Worm (Caenorhabditis elegans): ENCODE data around the gene T15B7.15.
A peak's percentile ranks its signal among the peaks of the same experiment; 100 is the strongest.

T15B7.15 gene

ce11 chrV:6806340-6806739 is 32.1 kb downstream of the T15B7.15 start, which contains the start of gene dmsr-12:
dmsr-12 (minus strand) TSS chrV:6806440.
- TF ChIP-seq lsy-2 (tag; optimal IDR thresholded peaks at IDR 0.05) (no peak), alr-1 (tag; optimal IDR thresholded peaks at IDR 0.05; ENCODE audit: borderline replicate concordance) (no peak), mep-1 (tag; optimal IDR thresholded peaks at IDR 0.05) (no peak), sptf-1 (tag; optimal IDR thresholded peaks at IDR 0.05) (no peak), nhr-85 (tag) (no peak), swsn-7 (tag; optimal IDR thresholded peaks at IDR 0.05) (no peak), dpl-1 (GFP tag; optimal IDR thresholded peaks at IDR 0.05) (no peak), Y116A8C.19 (tag; optimal IDR thresholded peaks at IDR 0.05; ENCODE audit: borderline replicate concordance) (no peak), dsc-1 (tag; optimal IDR thresholded peaks at IDR 0.05) (no peak), fos-1 (tag; optimal IDR thresholded peaks at IDR 0.05) (no peak)

DNA sequence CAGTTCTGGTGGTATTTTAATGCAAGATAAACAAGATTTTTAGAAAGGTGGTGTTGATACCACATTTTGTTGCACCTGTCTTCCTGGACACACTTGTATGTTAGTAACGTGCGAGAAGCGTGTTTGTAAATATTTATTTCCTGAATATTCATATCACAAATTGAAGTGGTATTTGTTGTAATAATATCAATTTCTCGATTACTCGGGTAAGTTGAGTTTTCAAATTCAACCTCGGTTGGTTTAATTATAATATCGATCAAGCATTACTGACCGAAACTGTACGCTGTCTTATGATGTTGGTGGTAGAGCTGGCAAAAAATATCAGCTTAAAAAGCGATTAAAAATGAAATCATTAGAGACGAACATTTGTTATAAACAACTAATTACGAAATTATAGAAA is 34.5 kb downstream of the T15B7.15 start, which contains the start of gene dmsr-11:
Gene dmsr-11 (minus strand): TSS at position 101 of the 400 bp plus-strand sequence.
- TF ChIP-seq F16B12.6 (tag; optimal IDR thresholded peaks at IDR 0.05) (no peak), lsy-2 (tag; optimal IDR thresholded peaks at IDR 0.05) (no peak), efl-3 (GFP tag; optimal IDR thresholded peaks at IDR 0.05) (no peak), nhr-90 (tag; optimal IDR thresholded peaks at IDR 0.05; ENCODE audit: poor library complexity) (no peak), elt-2 (tag; optimal IDR thresholded peaks at IDR 0.05) (no peak), alr-1 (tag; optimal IDR thresholded peaks at IDR 0.05; ENCODE audit: borderline replicate concordance) (no peak), isw-1 (GFP tag; IDR thresholded peaks at IDR 0.05) (no peak), sup-37 (GFP tag; optimal IDR thresholded peaks at IDR 0.05) (no peak), elt-3 (tag; optimal IDR thresholded peaks at IDR 0.05) (no peak), snu-23 (GFP tag; optimal IDR thresholded peaks at IDR 0.05) (no peak), swsn-7 (tag; optimal IDR thresholded peaks at IDR 0.05) (no peak)

- TF ChIP-seq snu-23 (GFP tag; optimal IDR thresholded peaks at IDR 0.05) (no peak), efl-1 (optimal IDR thresholded peaks at IDR 0.05) (no peak), efl-1 (GFP tag; optimal IDR thresholded peaks at IDR 0.05 in 1 of 2) (peak in 1 of 2 experiments; percentile 71)
Measured at ce11 chrV:6801850-6802249, 36.6 kb downstream of the T15B7.15 start, which contains the start of gene dmsr-10. dmsr-10 (minus strand) TSS chrV:6801950.

ce11 chrV:6799564-6799963 is 38.9 kb downstream of the T15B7.15 start, which contains the start of gene dmsr-9:
dmsr-9 (minus strand) TSS chrV:6799664.
- TF ChIP-seq ets-5 (GFP tag; IDR thresholded peaks at IDR 0.05) (no peak), fkh-8 (tag; optimal IDR thresholded peaks at IDR 0.05) (peak; percentile 30), mep-1 (tag; optimal IDR thresholded peaks at IDR 0.05) (no peak)

DNA sequence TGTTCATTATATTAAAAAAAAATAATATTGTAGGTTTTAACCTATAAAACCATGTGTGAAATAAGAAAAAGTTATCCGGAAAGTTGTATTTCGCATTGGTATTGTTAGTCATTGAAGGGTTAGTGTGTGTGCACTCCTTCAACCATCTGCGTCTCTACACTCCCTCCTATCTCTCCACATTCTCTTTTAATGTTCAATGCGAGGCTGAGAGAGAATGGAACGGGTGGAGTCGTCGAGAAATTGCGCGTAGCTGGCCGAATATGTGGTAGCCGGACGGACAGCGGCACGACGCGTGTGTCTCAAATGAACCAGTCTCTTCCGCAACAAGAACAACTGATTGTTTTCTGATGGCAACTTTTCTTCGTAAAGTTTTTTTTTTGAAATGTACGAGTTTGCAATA is 41.6 kb downstream of the T15B7.15 start:
- TF ChIP-seq pqm-1 (tag; optimal IDR thresholded peaks at IDR 0.05) (no peak), ceh-88 (GFP tag; IDR thresholded peaks at IDR 0.05) (no peak), unc-130 (tag; optimal IDR thresholded peaks at IDR 0.05) (no peak), ceh-63 (GFP tag; optimal IDR thresholded peaks at IDR 0.05) (no peak), C04F5.9 (tag; optimal IDR thresholded peaks at IDR 0.05) (no peak), nhr-90 (tag; optimal IDR thresholded peaks at IDR 0.05; ENCODE audit: poor library complexity) (no peak), zip-4 (GFP tag; optimal IDR thresholded peaks at IDR 0.05) (no peak), snu-23 (GFP tag; optimal IDR thresholded peaks at IDR 0.05) (peak; percentile 55), hlh-17 (GFP tag; optimal IDR thresholded peaks at IDR 0.05; ENCODE audit: borderline replicate concordance) (no peak), nhr-20 (tag; optimal IDR thresholded peaks at IDR 0.05) (peak; percentile 22), unc-98 (GFP tag; IDR thresholded peaks at IDR 0.05) (no peak), alr-1 (tag; optimal IDR thresholded peaks at IDR 0.05; ENCODE audit: borderline replicate concordance) (no peak), nhr-84 (tag; optimal IDR thresholded peaks at IDR 0.05) (no peak), ztf-4 (tag; optimal IDR thresholded peaks at IDR 0.05) (no peak), zag-1 (tag; optimal IDR thresholded peaks at IDR 0.05) (no peak), C16A3.4 (tag; optimal IDR thresholded peaks at IDR 0.05) (no peak), mdl-1 (tag; optimal IDR thresholded peaks at IDR 0.05) (peak in 1 of 2 experiments; percentile 18), efl-3 (GFP tag; optimal IDR thresholded peaks at IDR 0.05) (no peak), lin-13 (GFP tag; optimal IDR thresholded peaks at IDR 0.05) (no peak), mab-9 (GFP tag; IDR thresholded peaks at IDR 0.05) (no peak), lir-3 (tag; optimal IDR thresholded peaks at IDR 0.05; ENCODE audit: poor library complexity) (no peak), fkh-4 (tag; optimal IDR thresholded peaks at IDR 0.05; ENCODE audit: borderline replicate concordance) (no peak), fkh-8 (tag; optimal IDR thresholded peaks at IDR 0.05) (no peak), xbp-1 (tag; optimal IDR thresholded peaks at IDR 0.05) (peak; percentile 6), ces-1 (GFP tag; optimal IDR thresholded peaks at IDR 0.05) (no peak), tlp-1 (tag; optimal IDR thresholded peaks at IDR 0.05) (no peak), skn-1 (tag; optimal IDR thresholded peaks at IDR 0.05) (no peak), ceh-82 (tag; optimal IDR thresholded peaks at IDR 0.05) (peak in 2 of 3 experiments; percentile 3 to 33)

All from whole organism, L1 larva.